Fruit fly (Drosophila melanogaster) whole organism, prepupa: ENCODE measurements around the gene Gfrl.

Source experiments
- CG10631 ChIP-seq: fragments of 200-800 bp; sonication (Bioruptor generic); optimal IDR thresholded peaks from 2 replicates; lab custom pipeline; 2016; ENCODE audit warnings: missing biosample characterization, missing genetic modification characterization
- CG16779 ChIP-seq: fragments of 200-800 bp; sonication (Bioruptor generic); optimal IDR thresholded peaks from 3 replicates; lab custom pipeline; 2017; ENCODE audit warnings: missing biosample characterization, mild to moderate bottlenecking, missing genetic modification characterization
- Eip93F ChIP-seq: fragments of 200-800 bp; sonication (Bioruptor generic); optimal IDR thresholded peaks from 2 replicates; lab custom pipeline; 2016; ENCODE audit warnings: missing biosample characterization, mild to moderate bottlenecking, missing genetic modification characterization
- Gug ChIP-seq: fragments of 200-800 bp; sonication (Bioruptor generic); IDR thresholded peaks from 2 replicates; pipeline ENCODE4 v1.3.6; 2022; ENCODE audit warnings: missing biosample characterization, missing genetic modification characterization
- Hr39 ChIP-seq: fragments of 200-800 bp; sonication (Bioruptor generic); optimal IDR thresholded peaks from 2 replicates; lab custom pipeline; 2016; ENCODE audit warnings: missing biosample characterization, missing genetic modification characterization
- OdsH ChIP-seq: fragments of 200-800 bp; sonication (Bioruptor generic); optimal IDR thresholded peaks from 3 replicates; lab custom pipeline; 2016; ENCODE audit warnings: missing biosample characterization, missing genetic modification characterization
- Sox102F ChIP-seq: fragments of 200-800 bp; sonication (Bioruptor generic); optimal IDR thresholded peaks from 2 replicates; lab custom pipeline; 2016; ENCODE audit warnings: missing biosample characterization, mild to moderate bottlenecking, missing genetic modification characterization
- dac ChIP-seq: fragments of 200-800 bp; sonication (Bioruptor generic); optimal IDR thresholded peaks from 2 replicates; lab custom pipeline; 2017; ENCODE audit warnings: missing biosample characterization, mild to moderate bottlenecking, missing genetic modification characterization
- fd59A ChIP-seq: fragments of 200-800 bp; sonication (Bioruptor generic); optimal IDR thresholded peaks from 2 replicates; lab custom pipeline; 2017; ENCODE audit warnings: missing biosample characterization, mild to moderate bottlenecking, missing genetic modification characterization, missing genetic modification reagents
- fd85E ChIP-seq: fragments of 200-800 bp; sonication (Bioruptor generic); optimal IDR thresholded peaks from 3 replicates; lab custom pipeline; 2016; ENCODE audit warnings: missing biosample characterization, missing genetic modification characterization
- net ChIP-seq: fragments of 200-800 bp; sonication (Bioruptor generic); optimal IDR thresholded peaks from 3 replicates; lab custom pipeline; 2016; ENCODE audit warnings: missing biosample characterization, missing genetic modification characterization
- topi ChIP-seq: fragments of 200-800 bp; sonication (Bioruptor generic); optimal IDR thresholded peaks from 3 replicates; lab custom pipeline; 2016; ENCODE audit warnings: missing biosample characterization, missing genetic modification characterization

DNA sequence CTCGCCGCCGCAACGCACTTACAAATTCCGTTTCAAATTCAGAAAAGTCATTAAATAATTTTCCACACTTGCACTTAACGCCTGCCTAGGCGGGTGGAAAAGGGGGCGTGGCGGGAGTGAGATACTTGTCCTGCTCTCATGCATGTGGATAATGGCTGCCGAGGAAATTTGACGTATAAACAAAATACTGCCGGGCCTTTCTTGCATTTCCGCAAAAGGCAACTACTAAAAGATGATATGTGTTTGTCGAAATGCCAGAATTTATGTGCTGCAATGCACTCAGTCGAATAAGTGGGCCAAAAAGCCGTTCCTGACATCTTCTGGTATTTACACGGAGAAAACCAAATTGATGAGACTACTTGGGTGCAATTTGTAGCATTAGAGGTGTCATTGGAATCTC lies 134.1 kb downstream of the Gfrl start:
- TF ChIP-seq Sox102F (no peak), Hr39 (no peak), fd59A (GFP tag; lab: Kevin White, UChicago) (no peak), OdsH (GFP tag; lab: Kevin White, UChicago) (no peak), Eip93F (GFP tag; lab: Kevin White, UChicago) (no peak), Gug (GFP tag; lab: Robert Waterston, UW) (no peak), CG10631 (GFP tag; lab: Kevin White, UChicago) (no peak), net (GFP tag; lab: Kevin White, UChicago) (no peak), CG16779 (tag; lab: Kevin White, UChicago) (no peak), dac (GFP tag; lab: Kevin White, UChicago) (no peak), fd85E (GFP tag; lab: Kevin White, UChicago) (no peak), topi (GFP tag; lab: Kevin White, UChicago) (no peak)
